Worm (Caenorhabditis elegans) whole organism, dauer: ENCODE data around the gene clec-180.

ENCODE experiments used
- unc-62 ChIP-seq: sonication (generic microtip); optimal IDR thresholded peaks from 2 replicates; lab custom pipeline; 2017; ENCODE audit warnings: missing biosample characterization, missing genetic modification reagents, missing genetic modification characterization

Gene clec-180

DNA sequence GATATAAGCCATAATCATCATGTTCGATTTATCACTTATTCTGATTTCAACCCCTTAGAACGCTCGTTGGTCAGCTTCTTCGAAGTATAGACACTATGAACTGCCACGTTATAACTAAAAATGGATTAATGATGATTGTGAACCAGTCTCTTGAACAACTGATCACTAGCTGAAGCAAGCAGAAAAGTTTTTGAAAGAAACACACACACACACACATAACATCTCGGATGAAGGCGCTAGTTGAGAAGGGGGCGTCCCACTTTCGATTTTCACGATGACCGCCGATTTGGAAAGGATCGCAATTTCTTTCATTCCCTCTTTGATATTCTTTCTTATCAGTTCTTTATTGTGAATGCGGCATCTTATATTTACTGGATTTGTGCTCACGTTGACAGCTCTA is at the start of gene clec-180:
Gene clec-180, plus strand, starts transcription at position 301 of the 400 bp plus-strand sequence.
- no peak for TF ChIP-seq unc-62 (GFP tag; lab: Kevin White, UChicago)

DNA sequence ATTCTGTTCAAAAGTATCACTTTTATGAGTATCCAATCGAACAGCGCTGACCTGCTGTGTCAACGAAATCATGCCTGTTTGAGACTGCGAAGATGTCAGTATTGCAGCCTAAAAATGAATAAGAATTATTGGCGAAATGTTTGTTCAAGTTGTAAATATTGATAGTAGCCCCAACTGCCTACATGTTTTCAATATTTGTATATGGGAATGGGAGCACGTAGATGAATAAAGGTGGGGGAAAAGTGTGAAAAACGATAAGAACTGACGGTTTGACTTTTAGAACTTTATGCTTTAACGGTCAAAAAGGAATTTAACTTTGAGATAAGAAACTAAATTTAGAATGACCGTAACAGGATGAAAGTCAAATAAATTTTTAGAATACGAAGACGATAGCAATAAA is 48.4 kb upstream of the clec-180 start:
- no peak for TF ChIP-seq unc-62 (GFP tag; lab: Kevin White, UChicago)

DNA sequence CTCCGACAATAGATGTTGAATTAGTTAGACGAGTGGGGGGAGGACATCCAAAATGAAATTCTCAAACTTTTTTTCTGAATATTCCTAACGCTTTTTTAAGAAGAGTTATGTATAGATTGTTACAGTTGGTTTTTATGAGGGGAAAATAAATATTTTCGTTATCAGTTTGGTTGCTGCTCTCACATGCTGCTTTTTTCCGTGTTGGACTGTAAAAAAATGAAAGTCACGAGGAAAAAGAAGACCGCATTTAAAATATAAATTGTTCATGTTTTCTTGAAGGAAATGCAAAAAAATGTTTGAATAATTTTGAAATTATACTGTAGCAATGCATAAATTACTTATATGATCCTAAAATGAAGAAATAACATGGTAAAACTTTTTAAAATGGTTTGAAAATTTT is 47.9 kb upstream of the clec-180 start:
- TF ChIP-seq unc-62 (GFP tag; lab: Kevin White, UChicago) = no peak

DNA sequence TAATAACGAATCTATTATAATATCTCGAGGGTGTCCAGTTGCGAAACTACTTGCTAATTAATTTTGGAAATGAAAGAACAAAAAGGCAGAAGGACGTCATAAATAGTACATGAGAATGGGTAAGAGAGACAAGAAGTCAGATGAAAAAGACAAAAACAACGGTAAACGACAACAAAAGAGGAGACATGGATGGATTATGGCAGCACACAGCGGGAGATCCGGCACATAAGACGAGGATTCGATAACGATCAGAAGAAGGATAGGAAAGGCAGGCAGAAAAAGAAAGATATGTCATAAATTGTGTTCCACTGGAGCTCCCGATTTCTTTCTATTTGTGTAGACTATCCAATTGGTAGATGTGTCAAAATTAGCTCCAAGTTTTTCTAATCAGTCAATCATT is 47.1 kb upstream of the clec-180 start:
- no peak for TF ChIP-seq unc-62 (GFP tag; lab: Kevin White, UChicago)

DNA sequence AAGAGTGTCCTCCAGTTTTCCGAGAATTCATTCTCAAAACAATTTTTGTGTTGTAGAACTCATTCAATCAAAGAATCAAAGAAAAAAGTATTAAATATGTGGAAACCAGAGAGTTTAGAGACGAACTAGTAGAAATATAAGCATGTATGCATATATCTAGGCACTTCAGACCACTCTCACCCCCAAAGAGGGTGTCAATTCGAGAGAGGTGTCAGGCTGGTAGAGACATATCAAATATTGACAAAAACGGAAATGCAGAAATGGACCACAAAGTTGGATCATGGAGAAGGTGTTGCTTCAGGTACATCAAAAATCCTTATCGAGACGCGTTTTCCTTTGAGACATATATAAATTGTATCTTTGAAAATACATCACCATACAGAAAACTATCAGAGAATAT is 44.9 kb upstream of the clec-180 start:
- TF ChIP-seq unc-62 (GFP tag; lab: Kevin White, UChicago) = no peak

DNA sequence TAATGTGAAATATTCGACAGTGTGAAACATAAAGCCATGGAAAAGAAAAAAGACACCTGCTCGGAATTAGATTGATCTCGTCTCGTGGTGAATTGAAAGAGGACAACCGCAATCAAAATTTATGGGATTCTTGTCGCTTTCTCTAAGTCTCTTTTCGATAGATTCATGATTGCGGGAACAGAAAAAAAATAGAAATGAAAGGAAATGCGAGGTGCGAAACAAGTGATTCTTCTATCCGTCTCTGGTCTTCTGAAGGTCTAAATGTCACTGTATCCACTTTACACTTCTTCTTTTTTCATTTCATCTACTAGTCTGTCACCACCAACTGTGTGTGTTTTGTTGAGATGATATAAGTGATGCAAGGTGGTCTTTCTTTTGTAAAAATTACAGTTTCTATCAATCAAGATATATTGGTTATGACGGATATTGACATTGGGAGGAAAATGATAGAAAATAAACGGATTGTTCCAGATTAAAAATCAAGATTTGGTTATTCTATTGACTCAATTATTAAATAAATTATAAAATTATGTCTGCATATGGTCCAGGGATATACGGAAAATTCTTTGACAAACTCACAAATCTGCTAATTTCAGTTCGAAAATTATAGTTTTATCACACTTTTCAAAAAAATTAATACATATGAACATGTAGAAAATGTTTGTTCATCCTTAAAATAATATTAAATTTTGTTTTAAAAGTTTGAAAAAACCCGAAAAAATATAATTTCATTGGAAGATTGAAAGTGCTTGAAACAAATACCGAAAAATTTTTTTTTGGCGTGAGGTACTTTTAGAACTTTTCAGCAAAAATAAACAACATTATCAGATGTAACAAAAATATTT is 38.2 kb upstream of the clec-180 start:
- TF ChIP-seq unc-62 (GFP tag; lab: Kevin White, UChicago) = no peak

- no peak for TF ChIP-seq unc-62 (GFP tag; lab: Kevin White, UChicago)
Measured at ce11 chrIV:7532360-7532759, 36.3 kb upstream of the clec-180 start, which contains the start of gene R05G6.1. Gene R05G6.1 (plus strand): TSS chrIV:7532660.

DNA sequence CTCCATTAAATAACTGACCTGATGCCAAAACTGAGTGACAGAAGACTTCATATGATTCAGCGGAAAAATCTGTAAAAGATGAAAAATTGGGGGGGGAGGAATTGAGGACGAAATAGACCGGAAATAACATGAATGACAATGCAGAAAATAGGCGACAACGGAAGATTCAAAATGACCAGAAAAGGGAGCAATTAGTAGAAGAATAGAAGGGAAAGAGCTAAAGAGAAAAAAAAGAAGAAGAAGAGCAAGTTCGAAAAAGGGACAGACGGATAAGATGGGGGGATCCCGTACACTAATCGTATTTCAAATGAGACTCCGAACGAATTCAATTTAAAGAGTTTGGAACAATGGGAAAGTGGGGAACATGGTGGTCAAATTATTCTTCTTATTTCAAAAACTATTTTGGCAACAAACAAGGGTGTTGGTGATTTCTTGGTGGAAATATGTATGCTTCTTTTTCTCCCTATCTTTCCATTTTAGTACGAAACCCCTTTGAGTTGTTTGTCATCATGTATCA is 26.1 kb upstream of the clec-180 start, which contains the start of gene R05G6.10:
Gene R05G6.10, minus strand, starts transcription at position 51 of the 517 bp plus-strand sequence.
- TF ChIP-seq unc-62 (GFP tag; lab: Kevin White, UChicago) = no peak

ce11 chrIV:7543662-7544061 is 25.0 kb upstream of the clec-180 start:
- no peak for TF ChIP-seq unc-62 (GFP tag; lab: Kevin White, UChicago)

DNA sequence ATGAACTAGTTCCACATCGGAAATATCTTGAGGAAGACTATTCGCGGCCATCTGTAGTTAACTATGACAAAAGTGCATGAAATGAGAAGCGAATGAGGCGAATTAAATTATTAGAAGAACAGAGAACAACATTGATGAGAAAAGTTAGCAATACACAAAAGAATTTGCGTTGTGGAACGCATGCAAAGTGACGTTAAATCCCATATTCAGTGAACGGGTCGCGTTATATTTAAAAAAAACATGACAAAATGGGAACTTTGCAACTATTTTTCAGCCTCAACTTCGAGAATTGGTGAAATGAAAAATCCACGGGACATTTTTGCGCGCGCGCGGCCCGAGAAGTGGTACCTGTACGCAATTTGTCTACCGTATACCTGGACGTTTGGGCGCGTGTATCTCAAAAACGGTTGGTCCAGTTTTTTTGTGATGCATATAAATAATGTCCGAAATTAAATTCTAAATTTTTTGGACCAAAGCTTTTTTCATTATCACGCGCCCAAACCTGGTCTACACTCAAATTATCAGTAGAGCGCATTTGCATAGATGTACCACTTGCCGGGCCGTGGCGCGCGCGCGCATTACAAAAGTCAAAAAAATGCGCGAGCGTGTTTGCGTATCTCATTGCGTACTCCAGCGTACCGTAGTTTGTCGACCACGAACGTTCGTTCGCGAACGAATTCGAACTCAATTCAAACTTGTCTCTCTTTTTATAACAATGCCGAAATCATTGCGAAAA is 20.7 kb upstream of the clec-180 start, which contains the start of the genes cdd-2 and oef-1:
Gene cdd-2, minus strand, starts transcription at position 51 of the 736 bp plus-strand sequence.
Gene oef-1, plus strand, starts transcription at position 575 of the 736 bp plus-strand sequence.
- TF ChIP-seq unc-62 (GFP tag; lab: Kevin White, UChicago) = no peak

DNA sequence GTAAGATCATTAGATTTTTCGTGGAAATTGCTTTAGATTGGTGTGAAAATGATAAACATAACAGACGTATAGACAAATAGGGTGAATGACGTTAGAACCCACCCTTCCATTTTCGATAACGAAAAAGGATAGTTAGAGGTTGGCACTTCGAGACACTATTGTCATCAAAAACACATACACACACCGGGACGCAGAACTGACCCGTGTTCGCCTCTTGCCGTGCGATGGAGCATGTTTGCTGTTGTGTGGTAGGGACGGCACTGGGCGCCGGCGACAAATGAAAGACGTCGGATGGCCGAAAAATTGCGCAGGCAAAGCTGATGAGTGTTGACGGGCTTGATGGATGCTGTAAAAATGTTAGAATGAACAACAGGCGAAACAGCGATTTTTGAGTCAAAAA is 18.8 kb upstream of the clec-180 start:
- TF ChIP-seq unc-62 (GFP tag; lab: Kevin White, UChicago) = no peak

- no peak for TF ChIP-seq unc-62 (GFP tag; lab: Kevin White, UChicago)
Measured at ce11 chrIV:7550445-7550844, 18.2 kb upstream of the clec-180 start, which contains the start of gene pam-1. Gene pam-1 (minus strand): TSS chrIV:7550812.

ce11 chrIV:7551254-7551653 is 17.4 kb upstream of the clec-180 start:
- TF ChIP-seq unc-62 (GFP tag; lab: Kevin White, UChicago) = no peak

DNA sequence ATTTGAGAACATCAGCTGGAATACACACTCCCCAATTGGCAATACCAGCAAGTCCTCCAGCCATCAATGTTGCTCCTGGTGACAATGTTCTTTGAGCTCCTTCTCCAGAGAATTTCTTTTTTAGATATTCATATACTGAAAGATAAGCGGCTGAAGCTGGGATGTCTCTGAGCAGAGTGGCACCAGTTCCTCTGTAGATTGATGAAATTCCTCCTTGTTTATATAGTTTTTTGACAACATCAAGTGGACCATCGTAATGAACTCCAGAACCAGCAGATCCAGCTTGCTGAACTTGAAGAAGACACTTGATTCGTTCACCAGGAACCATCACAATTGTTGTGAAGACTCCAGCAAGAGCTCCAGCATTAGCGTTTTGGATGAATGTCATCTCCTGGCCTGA is 16.6 kb upstream of the clec-180 start:
- TF ChIP-seq unc-62 (GFP tag; lab: Kevin White, UChicago) = no peak

DNA sequence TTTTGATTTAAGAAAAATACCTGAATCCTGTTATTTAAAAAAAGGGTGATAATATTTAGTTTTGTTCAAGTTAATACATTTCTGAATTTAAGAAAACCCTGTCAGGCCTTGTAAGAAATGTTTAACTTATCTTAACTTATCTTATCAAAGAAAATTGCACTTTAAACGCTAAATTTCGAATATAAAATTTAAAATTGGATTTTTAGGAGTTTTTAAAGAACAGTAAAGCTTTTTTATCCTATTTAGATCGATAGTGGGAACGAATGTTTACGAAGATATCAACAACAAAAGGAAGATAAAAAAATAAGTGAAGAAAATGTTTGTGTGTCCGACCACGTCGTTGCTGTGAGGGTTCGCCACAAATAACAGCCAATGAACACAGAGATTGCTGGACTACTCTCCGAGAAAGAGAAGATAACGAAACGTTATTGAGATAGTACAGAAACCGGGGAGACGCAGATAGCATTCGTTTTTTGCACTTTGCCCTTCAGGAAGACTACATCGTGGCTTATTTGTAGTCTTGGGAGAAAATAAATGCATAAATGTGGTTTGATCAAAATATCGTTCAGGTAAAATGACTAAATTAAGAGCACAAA is 15.6 kb upstream of the clec-180 start, which contains the start of gene dif-1:
Gene dif-1, minus strand, starts transcription at position 51 of the 596 bp plus-strand sequence.
- no peak for TF ChIP-seq unc-62 (GFP tag; lab: Kevin White, UChicago)
